Fruit fly (Drosophila melanogaster): ENCODE data around the gene sdk.

The sdk gene

DNA sequence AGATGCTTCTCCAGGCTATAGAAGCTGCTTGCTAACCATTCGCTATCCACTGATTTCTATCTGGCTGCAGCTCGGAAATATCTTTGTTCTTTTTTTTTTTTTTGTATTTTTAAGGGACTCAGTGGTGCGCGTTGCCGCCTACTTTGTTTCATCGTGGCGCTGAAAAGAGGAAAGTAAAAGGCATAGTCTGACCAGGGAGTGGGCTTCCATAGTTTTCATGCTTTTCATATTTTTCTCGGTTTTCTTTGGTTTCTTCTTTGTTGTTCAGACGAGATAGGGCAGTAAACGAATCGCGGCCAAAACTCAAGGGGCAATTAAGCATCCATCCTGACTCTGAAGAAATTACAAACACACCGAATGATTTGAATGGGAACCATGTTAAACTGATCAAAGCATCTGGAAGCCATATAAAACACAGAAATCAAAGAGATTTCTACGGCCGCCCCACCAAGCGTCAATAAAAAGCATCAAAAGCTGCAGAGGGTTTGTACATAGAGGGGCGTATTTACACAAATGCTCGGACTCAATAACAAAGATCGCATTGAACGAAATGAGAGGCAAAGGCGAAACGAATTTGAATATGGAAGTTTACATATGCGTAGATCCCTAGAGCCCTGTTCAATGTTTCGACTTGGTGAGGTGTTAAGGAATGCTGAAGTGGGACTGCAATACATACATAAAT lies 85.8 kb downstream of the sdk start:
- TF ChIP-seq vri (GFP tag; optimal IDR thresholded peaks at IDR 0.05) (no peak), svp (GFP tag) (no peak), fkh (GFP tag; optimal IDR thresholded peaks at IDR 0.05) (peak; percentile 52), spab (GFP tag; optimal IDR thresholded peaks at IDR 0.05) (no peak)

DNA sequence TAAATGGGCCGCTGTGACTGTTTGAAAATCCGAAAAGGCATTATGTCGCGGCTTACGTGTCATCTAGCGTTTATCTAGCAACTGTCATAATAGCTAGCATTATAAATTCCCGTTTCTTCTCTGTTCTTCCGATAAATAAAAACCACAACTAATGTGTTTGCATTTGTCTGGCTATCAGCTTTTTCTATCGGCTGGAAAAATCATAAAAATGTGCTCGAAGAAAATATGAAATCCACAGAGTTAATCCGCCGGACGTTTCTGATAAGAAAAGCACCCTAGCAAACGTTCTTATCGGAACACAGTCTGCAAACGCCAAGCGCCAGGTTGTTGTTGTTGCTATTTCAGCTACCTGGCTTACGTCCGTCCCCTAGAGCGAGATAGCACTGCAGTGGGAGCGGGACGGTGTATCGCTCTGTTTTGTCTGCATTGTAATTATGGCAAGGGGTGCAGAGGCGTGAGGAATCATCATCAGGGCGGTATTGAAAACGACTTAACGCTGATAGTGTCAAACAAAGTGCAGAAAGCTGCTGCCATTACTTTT lies 87.6 kb downstream of the sdk start:
- TF ChIP-seq Smox (GFP tag; optimal IDR thresholded peaks at IDR 0.05) (no peak), fkh (GFP tag; optimal IDR thresholded peaks at IDR 0.05) (peak; percentile 88)

DNA sequence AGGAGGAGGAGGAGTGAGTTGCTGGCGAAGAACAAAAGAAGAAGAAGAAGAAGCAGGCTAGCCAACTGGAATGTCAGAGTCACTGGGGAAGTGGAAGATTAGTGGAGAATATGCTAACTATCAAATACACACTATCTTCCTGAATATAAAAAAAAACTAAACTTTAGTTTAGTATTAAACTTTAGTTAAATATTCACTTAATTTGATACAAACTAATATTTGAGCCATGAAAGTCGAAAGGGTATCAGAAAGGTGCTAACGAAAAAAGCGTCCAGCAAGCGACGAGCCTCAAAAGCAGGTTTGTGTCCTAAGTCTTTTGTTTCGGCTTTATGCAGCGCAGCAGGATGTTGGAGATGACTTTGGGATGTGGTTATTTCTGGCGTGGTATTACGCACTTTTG lies 88.5 kb downstream of the sdk start:
- TF ChIP-seq Hr38 (GFP tag; optimal IDR thresholded peaks at IDR 0.05) (no peak), OdsH (GFP tag; optimal IDR thresholded peaks at IDR 0.05) (peak; percentile 64), CG34406 (GFP tag; optimal IDR thresholded peaks at IDR 0.05) (peak; percentile 75), CG8319 (GFP tag; optimal IDR thresholded peaks at IDR 0.05) (no peak), CG16779 (tag; optimal IDR thresholded peaks at IDR 0.05) (peak; percentile 14), CG32006 (GFP tag; optimal IDR thresholded peaks at IDR 0.05) (peak; percentile 54), pdm3 (GFP tag; optimal IDR thresholded peaks at IDR 0.05) (peak; percentile 73), net (GFP tag; optimal IDR thresholded peaks at IDR 0.05) (peak; percentile 58), CG6792 (GFP tag; optimal IDR thresholded peaks at IDR 0.05) (peak; percentile 79), Smox (GFP tag; optimal IDR thresholded peaks at IDR 0.05) (peak; percentile 77), CG6808 (GFP tag; optimal IDR thresholded peaks at IDR 0.05) (peak; percentile 76), acj6 (GFP tag; optimal IDR thresholded peaks at IDR 0.05) (peak; percentile 66), CG31627 (GFP tag; optimal IDR thresholded peaks at IDR 0.05) (peak; percentile 65), fd85E (GFP tag; optimal IDR thresholded peaks at IDR 0.05) (no peak), Blimp-1 (GFP tag; optimal IDR thresholded peaks at IDR 0.05) (peak; percentile 50), esn (GFP tag; optimal IDR thresholded peaks at IDR 0.05) (peak; percentile 84), CG3919 (GFP tag; optimal IDR thresholded peaks at IDR 0.05) (peak; percentile 76), Eip93F (GFP tag; optimal IDR thresholded peaks at IDR 0.05) (peak; percentile 50), eg (GFP tag; IDR thresholded peaks at IDR 0.05) (peak; percentile 56; the same call in 2 of the 3 replicates), achi (GFP tag; optimal IDR thresholded peaks at IDR 0.05) (peak; percentile 72), Sox14 (GFP tag; optimal IDR thresholded peaks at IDR 0.05) (peak; percentile 79), salr (GFP tag; optimal IDR thresholded peaks at IDR 0.05) (peak; percentile 40 to 45), dac (GFP tag; optimal IDR thresholded peaks at IDR 0.05) (no peak), cyc (GFP tag; optimal IDR thresholded peaks at IDR 0.05) (peak; percentile 73), Ets96B (tag; optimal IDR thresholded peaks at IDR 0.05) (peak; percentile 78), Hr4 (GFP tag; optimal IDR thresholded peaks at IDR 0.05) (no peak), Sox15 (GFP tag; optimal IDR thresholded peaks at IDR 0.05) (peak; percentile 25), Eip75B (GFP tag; optimal IDR thresholded peaks at IDR 0.05) (peak; percentile 81), CG4318 (GFP tag; optimal IDR thresholded peaks at IDR 0.05) (no peak), CG1621 (tag; optimal IDR thresholded peaks at IDR 0.05) (peak; percentile 57), ss (GFP tag; optimal IDR thresholded peaks at IDR 0.05) (peak; percentile 76 to 77), CG7368 (GFP tag; optimal IDR thresholded peaks at IDR 0.05) (peak; percentile 46), Hr39 (GFP tag; optimal IDR thresholded peaks at IDR 0.05) (peak; percentile 62), CG10631 (GFP tag; optimal IDR thresholded peaks at IDR 0.05) (peak; percentile 81), svp (GFP tag) (peak; percentile 93), Lpt (GFP tag; optimal IDR thresholded peaks at IDR 0.05) (peak; percentile 57), Sox102F (GFP tag; optimal IDR thresholded peaks at IDR 0.05) (peak; percentile 81), dsx (GFP tag; optimal IDR thresholded peaks at IDR 0.05; ENCODE audit: poor library complexity, severe bottlenecking) (peak; percentile 81), CG3032 (tag; optimal IDR thresholded peaks at IDR 0.05) (peak; percentile 76), Met (GFP tag; optimal IDR thresholded peaks at IDR 0.05) (peak; percentile 81), CG8119 (GFP tag; IDR thresholded peaks at IDR 0.05) (peak; percentile 73), CG10669 (GFP tag; optimal IDR thresholded peaks at IDR 0.05) (peak; percentile 66), CG15336 (GFP tag; IDR thresholded peaks at IDR 0.05) (peak; percentile 71; the same call in 1 of the 2 replicates), fkh (GFP tag; optimal IDR thresholded peaks at IDR 0.05) (no peak)

Data from whole organism, prepupa.